Fruit fly (Drosophila melanogaster): ENCODE results near the gene cpo.
A peak's percentile ranks its signal among the peaks of the same experiment; 100 is the strongest.

Gene cpo

DNA sequence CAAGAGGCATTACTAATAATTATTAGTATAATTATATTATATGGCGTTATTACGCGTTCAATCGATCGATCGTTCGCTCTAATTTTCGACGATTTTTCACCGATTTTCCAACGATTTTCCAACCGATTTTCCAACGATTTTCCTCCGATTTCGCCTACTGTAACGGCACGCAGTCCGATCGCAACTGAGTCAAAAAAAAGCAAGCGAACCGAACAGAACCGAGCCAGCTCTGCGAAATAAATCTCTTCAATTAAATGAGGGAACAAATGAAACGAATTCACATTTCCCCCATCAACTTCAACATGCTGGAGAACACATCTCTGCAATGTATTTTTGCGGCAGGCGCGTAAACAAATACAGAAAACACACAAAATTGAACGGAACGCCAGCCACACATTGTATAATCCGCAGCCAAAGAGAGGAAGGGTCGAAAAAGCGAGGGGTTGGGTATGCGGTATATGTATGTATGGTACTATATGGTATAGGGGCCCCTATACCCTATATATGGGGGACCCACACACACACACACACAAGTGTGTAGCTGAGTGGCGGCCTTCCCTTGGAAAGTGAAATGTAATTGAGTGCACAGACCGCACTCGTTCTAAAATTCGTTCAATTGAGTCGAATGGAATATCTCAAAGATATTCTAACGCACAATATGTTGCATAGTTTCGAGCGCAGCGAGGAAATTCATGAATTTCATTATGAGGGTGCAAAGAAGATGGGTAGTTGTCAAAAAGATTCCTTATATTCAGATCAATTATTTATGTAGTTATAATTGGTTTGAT is 133.4 kb downstream of the cpo start, which contains the start of gene htl (continued):
- TF ChIP-seq CG2199 (GFP tag; IDR thresholded peaks at IDR 0.05) (peak; percentile 87; the same call in 2 of the 3 replicates), CG13123 (GFP tag; optimal IDR thresholded peaks at IDR 0.05) (no peak), usp (GFP tag; optimal IDR thresholded peaks at IDR 0.05) (no peak), crol (GFP tag; IDR thresholded peaks at IDR 0.05) (peak; percentile 93), CG4424 (GFP tag; optimal IDR thresholded peaks at IDR 0.05) (no peak), tap (tag; optimal IDR thresholded peaks at IDR 0.05) (no peak), CG7556 (GFP tag; optimal IDR thresholded peaks at IDR 0.05) (no peak), caup (GFP tag; optimal IDR thresholded peaks at IDR 0.05; ENCODE audit: severe bottlenecking) (no peak), maf-S (GFP tag; optimal IDR thresholded peaks at IDR 0.05) (no peak), CG2202 (tag; optimal IDR thresholded peaks at IDR 0.05) (no peak), Optix (GFP tag; IDR thresholded peaks at IDR 0.05) (no peak), luna (GFP tag; optimal IDR thresholded peaks at IDR 0.05) (no peak), HLH4C (GFP tag; IDR thresholded peaks at IDR 0.05; ENCODE audit: partially characterized antibody) (no peak), CG17186 (GFP tag; optimal IDR thresholded peaks at IDR 0.05) (no peak), CG12769 (tag; optimal IDR thresholded peaks at IDR 0.05) (peak; percentile 91), pros (GFP tag; optimal IDR thresholded peaks at IDR 0.05) (peak; percentile 8), ab (GFP tag; optimal IDR thresholded peaks at IDR 0.05) (no peak), schlank (tag; optimal IDR thresholded peaks at IDR 0.05) (no peak), mld (GFP tag; IDR thresholded peaks at IDR 0.05; ENCODE audit: partially characterized antibody) (no peak), z (GFP tag; IDR thresholded peaks at IDR 0.05) (peak; percentile 98), CG10366 (GFP tag; IDR thresholded peaks at IDR 0.05) (no peak), CG9876 (GFP tag; optimal IDR thresholded peaks at IDR 0.05) (no peak), lilli (GFP tag; optimal IDR thresholded peaks at IDR 0.05) (no peak), zfh2 (GFP tag; optimal IDR thresholded peaks at IDR 0.05) (no peak), ase (GFP tag; IDR thresholded peaks at IDR 0.05) (no peak), CG31388 (GFP tag; optimal IDR thresholded peaks at IDR 0.05) (no peak), Deaf1 (tag; optimal IDR thresholded peaks at IDR 0.05) (peak; percentile 83), CG7357 (GFP tag; IDR thresholded peaks at IDR 0.05) (no peak), tx (GFP tag; optimal IDR thresholded peaks at IDR 0.05) (no peak), CG7271 (tag; optimal IDR thresholded peaks at IDR 0.05) (no peak), bcd (GFP tag; optimal IDR thresholded peaks at IDR 0.05) (no peak), CG12299 (tag; optimal IDR thresholded peaks at IDR 0.05) (no peak), Fer3 (tag; optimal IDR thresholded peaks at IDR 0.05) (no peak), sna (GFP tag; IDR thresholded peaks at IDR 0.05; ENCODE audit: partially characterized antibody) (0 out of 2 replicates have a peak, but pooled peaks have one; percentile 24), trem (tag; optimal IDR thresholded peaks at IDR 0.05) (no peak), CG30020 (tag; optimal IDR thresholded peaks at IDR 0.05) (no peak), wek (GFP tag; optimal IDR thresholded peaks at IDR 0.05) (no peak), CG34422 (GFP tag; IDR thresholded peaks at IDR 0.05) (no peak), Bdp1 (GFP tag; optimal IDR thresholded peaks at IDR 0.05) (no peak), CG1792 (GFP tag; optimal IDR thresholded peaks at IDR 0.05) (no peak), so (GFP tag; IDR thresholded peaks at IDR 0.05) (0 out of 3 replicates have a peak, but pooled peaks have one; percentile 23), CG8290 (GFP tag; optimal IDR thresholded peaks at IDR 0.05) (no peak), CG8290 (tag; optimal IDR thresholded peaks at IDR 0.05) (no peak), ftz-f1 (GFP tag; optimal IDR thresholded peaks at IDR 0.05) (peak; percentile 91), corto (GFP tag; optimal IDR thresholded peaks at IDR 0.05) (no peak), ATbp (GFP tag; optimal IDR thresholded peaks at IDR 0.05) (no peak), CG10543 (GFP tag; optimal IDR thresholded peaks at IDR 0.05) (peak; percentile 94), nau (GFP tag; optimal IDR thresholded peaks at IDR 0.05) (peak; percentile 2), mirr (GFP tag; optimal IDR thresholded peaks at IDR 0.05) (no peak), CG14441 (GFP tag; IDR thresholded peaks at IDR 0.05) (no peak)

All from whole organism, embryonic.